Worm (Caenorhabditis elegans) whole organism, L1 larva: ENCODE data around the gene tat-3.

Experiments
- C04F5.9 ChIP-seq: sonication (generic microtip); optimal IDR thresholded peaks from 2 replicates; lab custom pipeline; 2016; ENCODE audit warnings: missing genetic modification characterization, missing compliant biosample characterization
- C16A3.4 ChIP-seq: fragments of 150-350 bp; optimal IDR thresholded peaks from 2 replicates; lab custom pipeline; 2014; ENCODE audit warnings: missing biosample characterization, missing genetic modification characterization
- F16B12.6 ChIP-seq: fragments of 150-350 bp; optimal IDR thresholded peaks from 2 replicates; lab custom pipeline; 2014; ENCODE audit warnings: missing biosample characterization, missing genetic modification characterization
- Y116A8C.19 ChIP-seq: sonication (generic microtip); optimal IDR thresholded peaks from 2 replicates; lab custom pipeline; 2016; ENCODE audit warnings: missing compliant biosample characterization, missing genetic modification characterization, borderline replicate concordance
- alr-1 ChIP-seq: fragments of 200-800 bp; sonication (Bioruptor generic); optimal IDR thresholded peaks from 2 replicates; lab custom pipeline; 2018; ENCODE audit warnings: borderline replicate concordance, mild to moderate bottlenecking, missing genetic modification characterization, missing compliant biosample characterization
- aly-2 ChIP-seq: fragments of 150-350 bp; optimal IDR thresholded peaks from 2 replicates; lab custom pipeline; 2014; ENCODE audit warnings: missing biosample characterization, missing genetic modification characterization
- blmp-1 ChIP-seq: fragments of 150-350 bp; optimal IDR thresholded peaks from 2 replicates; lab custom pipeline; 2014; ENCODE audit warnings: missing biosample characterization, missing genetic modification characterization
- ceh-8 ChIP-seq: fragments of 200-800 bp; sonication (Bioruptor generic); optimal IDR thresholded peaks from 2 replicates; lab custom pipeline; 2018; ENCODE audit warnings: mild to moderate bottlenecking, missing genetic modification characterization, moderate library complexity, missing compliant biosample characterization
- ceh-88 ChIP-seq: fragments of 200-800 bp; sonication (Bioruptor generic); IDR thresholded peaks from 2 replicates; pipeline ENCODE4 v1.3.6; 2022; ENCODE audit warnings: missing genetic modification characterization, missing compliant biosample characterization
- ces-1 ChIP-seq: fragments of 150-350 bp; optimal IDR thresholded peaks from 2 replicates; lab custom pipeline; 2014; ENCODE audit warnings: missing biosample characterization, missing genetic modification reagents, missing genetic modification characterization
- dpl-1 ChIP-seq, 3 experiments: fragments of 150-350 bp in 2 of 3; sonication (generic microtip) in 1 of 3; optimal IDR thresholded peaks; 2 replicates each; lab custom pipeline; 2014 to 2017; ENCODE audit warnings: missing biosample characterization in 3 of 3, missing genetic modification characterization in 3 of 3, missing genetic modification reagents in 3 of 3
- dsc-1 ChIP-seq: sonication (generic microtip); optimal IDR thresholded peaks from 2 replicates; lab custom pipeline; 2016; ENCODE audit warnings: mild to moderate bottlenecking, missing genetic modification characterization, missing compliant biosample characterization
- efl-3 ChIP-seq: fragments of 200-800 bp; sonication (Bioruptor generic); optimal IDR thresholded peaks from 2 replicates; lab custom pipeline; 2018; ENCODE audit warnings: mild to moderate bottlenecking, missing genetic modification characterization, missing compliant biosample characterization
- ets-5 ChIP-seq: fragments of 200-800 bp; sonication (Bioruptor generic); IDR thresholded peaks from 2 replicates; pipeline ENCODE4 v1.3.6; 2022; ENCODE audit warnings: missing genetic modification characterization, missing compliant biosample characterization
- fkh-10 ChIP-seq: sonication (generic microtip); optimal IDR thresholded peaks from 2 replicates; lab custom pipeline; 2017; ENCODE audit warnings: missing biosample characterization, missing genetic modification reagents, missing genetic modification characterization
- fkh-4 ChIP-seq: sonication (generic microtip); optimal IDR thresholded peaks from 2 replicates; lab custom pipeline; 2016; ENCODE audit warnings: missing compliant biosample characterization, missing genetic modification characterization, borderline replicate concordance
- fkh-8 ChIP-seq: sonication (generic microtip); optimal IDR thresholded peaks from 2 replicates; lab custom pipeline; 2016; ENCODE audit warnings: mild to moderate bottlenecking, missing genetic modification characterization, missing compliant biosample characterization
- grh-1 ChIP-seq: fragments of 200-800 bp; sonication (Bioruptor generic); IDR thresholded peaks from 2 replicates; pipeline ENCODE4 v1.3.6; 2022; ENCODE audit warnings: missing genetic modification reagents, missing genetic modification characterization, missing compliant biosample characterization
- hlh-17 ChIP-seq: fragments of 200-800 bp; sonication (Bioruptor generic); optimal IDR thresholded peaks from 2 replicates; lab custom pipeline; 2018; ENCODE audit warnings: missing genetic modification characterization, mild to moderate bottlenecking, missing compliant biosample characterization, moderate library complexity, borderline replicate concordance
- hlh-4 ChIP-seq: sonication (generic microtip); optimal IDR thresholded peaks from 2 replicates; lab custom pipeline; 2016; ENCODE audit warnings: mild to moderate bottlenecking, missing genetic modification characterization, missing compliant biosample characterization
- hpl-2 ChIP-seq: fragments of 150-350 bp; optimal IDR thresholded peaks from 2 replicates; lab custom pipeline; 2014; ENCODE audit warnings: missing biosample characterization, missing genetic modification reagents, missing genetic modification characterization
- isw-1 ChIP-seq: fragments of 200-800 bp; sonication (Bioruptor generic); IDR thresholded peaks from 2 replicates; pipeline ENCODE4 v1.3.6; 2022; ENCODE audit warnings: missing genetic modification characterization, missing compliant biosample characterization
- jun-1 ChIP-seq: fragments of 150-350 bp; optimal IDR thresholded peaks from 2 replicates; lab custom pipeline; 2014; ENCODE audit warnings: missing biosample characterization, missing genetic modification reagents, missing genetic modification characterization
- lin-14 ChIP-seq: fragments of 200-800 bp; sonication (Bioruptor generic); optimal IDR thresholded peaks from 2 replicates; lab custom pipeline; 2018; ENCODE audit warnings: mild to moderate bottlenecking, missing genetic modification characterization, moderate library complexity, missing compliant biosample characterization
- lin-35 ChIP-seq, 2 experiments: fragments of 150-350 bp; optimal IDR thresholded peaks; 2 replicates each; lab custom pipeline; 2014; ENCODE audit warnings: missing biosample characterization in 2 of 2, missing genetic modification characterization in 2 of 2, missing genetic modification reagents in 2 of 2
- lin-39 ChIP-seq: fragments of 150-350 bp; optimal IDR thresholded peaks from 2 replicates; lab custom pipeline; 2014; ENCODE audit warnings: missing biosample characterization, missing genetic modification reagents, missing genetic modification characterization
- lir-3 ChIP-seq: sonication (generic microtip); optimal IDR thresholded peaks from 2 replicates; lab custom pipeline; 2016; ENCODE audit warnings: mild to moderate bottlenecking, missing genetic modification characterization, moderate library complexity, missing compliant biosample characterization; ENCODE audit not compliant: poor library complexity
- lsy-2 ChIP-seq, 2 experiments: fragments of 150-350 bp; optimal IDR thresholded peaks; 2 replicates each; lab custom pipeline; 2014; ENCODE audit warnings: missing biosample characterization in 2 of 2, missing genetic modification characterization in 2 of 2
- nhr-12 ChIP-seq: sonication (generic microtip); optimal IDR thresholded peaks from 2 replicates; lab custom pipeline; 2017; ENCODE audit warnings: missing biosample characterization, missing genetic modification characterization
- nhr-19 ChIP-seq: fragments of 200-800 bp; sonication (Bioruptor generic); conservative IDR thresholded peaks from 2 replicates; pipeline ENCODE4 v1.3.6; 2022; ENCODE audit warnings: missing genetic modification characterization, missing compliant biosample characterization
- nhr-237 ChIP-seq: fragments of 150-350 bp; optimal IDR thresholded peaks from 2 replicates; lab custom pipeline; 2014; ENCODE audit warnings: missing biosample characterization, missing genetic modification characterization
- nhr-47 ChIP-seq: sonication (generic microtip); optimal IDR thresholded peaks from 2 replicates; lab custom pipeline; 2016; ENCODE audit warnings: mild to moderate bottlenecking, missing genetic modification characterization, moderate library complexity, missing compliant biosample characterization
- nhr-71 ChIP-seq: sonication (generic microtip); optimal IDR thresholded peaks from 2 replicates; lab custom pipeline; 2016; ENCODE audit warnings: mild to moderate bottlenecking, missing genetic modification characterization, moderate library complexity, missing compliant biosample characterization
- nhr-84 ChIP-seq: sonication (generic microtip); optimal IDR thresholded peaks from 2 replicates; lab custom pipeline; 2017; ENCODE audit warnings: missing biosample characterization, missing genetic modification characterization
- nhr-85 ChIP-seq: sonication (generic microtip); peaks from one replicate; lab custom pipeline; 2016; ENCODE audit warnings: missing genetic modification characterization, inconsistent platforms, missing compliant biosample characterization
- nhr-90 ChIP-seq: sonication (generic microtip); optimal IDR thresholded peaks from 2 replicates; lab custom pipeline; 2016; ENCODE audit warnings: mild to moderate bottlenecking, missing genetic modification characterization, missing compliant biosample characterization; ENCODE audit not compliant: poor library complexity
- pag-3 ChIP-seq: sonication (generic microtip); optimal IDR thresholded peaks from 2 replicates; lab custom pipeline; 2017; ENCODE audit warnings: missing genetic modification characterization, mild to moderate bottlenecking, missing compliant biosample characterization, antibody characterized with exemption, borderline replicate concordance; ENCODE audit not compliant: insufficient read depth
- pqm-1 ChIP-seq: sonication (generic microtip); optimal IDR thresholded peaks from 3 replicates; lab custom pipeline; 2017; ENCODE audit warnings: missing biosample characterization, missing genetic modification characterization
- rnt-1 ChIP-seq: sonication (generic microtip); optimal IDR thresholded peaks from 2 replicates; lab custom pipeline; 2016; ENCODE audit warnings: mild to moderate bottlenecking, missing genetic modification characterization, moderate library complexity, missing compliant biosample characterization
- snpc-4 ChIP-seq: fragments of 150-350 bp; optimal IDR thresholded peaks from 2 replicates; lab custom pipeline; 2014; ENCODE audit warnings: missing biosample characterization, missing genetic modification characterization
- snu-23 ChIP-seq: sonication (generic microtip); optimal IDR thresholded peaks from 2 replicates; lab custom pipeline; 2016; ENCODE audit warnings: missing genetic modification characterization, missing compliant biosample characterization
- sox-4 ChIP-seq: sonication (generic microtip); optimal IDR thresholded peaks from 2 replicates; lab custom pipeline; 2016; ENCODE audit warnings: missing genetic modification characterization, missing compliant biosample characterization
- sup-37 ChIP-seq: fragments of 200-800 bp; sonication (Bioruptor generic); optimal IDR thresholded peaks from 2 replicates; lab custom pipeline; 2018; ENCODE audit warnings: mild to moderate bottlenecking, missing genetic modification characterization, missing compliant biosample characterization
- tlp-1 ChIP-seq: fragments of 150-350 bp; optimal IDR thresholded peaks from 2 replicates; lab custom pipeline; 2014; ENCODE audit warnings: missing biosample characterization, missing genetic modification characterization
- unc-130 ChIP-seq: fragments of 150-350 bp; optimal IDR thresholded peaks from 2 replicates; lab custom pipeline; 2017; ENCODE audit warnings: missing biosample characterization, missing genetic modification characterization, inconsistent platforms
- unc-30 ChIP-seq: sonication (generic microtip); optimal IDR thresholded peaks from 2 replicates; lab custom pipeline; 2017; ENCODE audit warnings: missing biosample characterization, missing genetic modification characterization
- unc-62 ChIP-seq: fragments of 150-350 bp; optimal IDR thresholded peaks from 2 replicates; lab custom pipeline; 2014; ENCODE audit warnings: missing biosample characterization, missing genetic modification reagents, missing genetic modification characterization
- unc-86 ChIP-seq: sonication (generic microtip); optimal IDR thresholded peaks from 2 replicates; lab custom pipeline; 2016; ENCODE audit warnings: missing genetic modification characterization, missing compliant biosample characterization
- xbp-1 ChIP-seq: sonication (generic microtip); optimal IDR thresholded peaks from 2 replicates; lab custom pipeline; 2016; ENCODE audit warnings: missing genetic modification characterization, missing compliant biosample characterization
- zag-1 ChIP-seq: fragments of 150-350 bp; optimal IDR thresholded peaks from 2 replicates; lab custom pipeline; 2014; ENCODE audit warnings: missing biosample characterization, missing genetic modification characterization
- zip-4 ChIP-seq: fragments of 200-800 bp; sonication (Bioruptor generic); optimal IDR thresholded peaks from 2 replicates; lab custom pipeline; 2018; ENCODE audit warnings: mild to moderate bottlenecking, missing genetic modification characterization, moderate library complexity, missing compliant biosample characterization
- ztf-4 ChIP-seq: fragments of 150-350 bp; optimal IDR thresholded peaks from 2 replicates; lab custom pipeline; 2014; ENCODE audit warnings: missing biosample characterization, missing genetic modification characterization

The tat-3 gene

ce11 chrIII:10706972-10707438 lies 23.5 kb downstream of the tat-3 start, which contains the start of the genes Y39A1A.21 and Y39A1A.22 (continued):
- TF ChIP-seq ceh-88 (GFP tag; lab: Robert Waterston, UW) (peak; percentile 45; the same call in 1 of the 2 replicates), jun-1 (tag; lab: Kevin White, UChicago) (peak; percentile 81), nhr-19 (GFP tag; lab: Robert Waterston, UW) (peak; percentile 86), aly-2 (tag; lab: Kevin White, UChicago) (peak; percentile 86), unc-62 (GFP tag; lab: Kevin White, UChicago) (no peak), isw-1 (GFP tag; lab: Robert Waterston, UW) (peak; percentile 78), pag-3 (tag; lab: Kevin White, UChicago) (no peak), nhr-90 (tag; lab: Kevin White, UChicago) (peak; percentile 86), zip-4 (peak; percentile 76), Y116A8C.19 (tag; lab: Kevin White, UChicago) (no peak), lin-14 (GFP tag; lab: Kevin White, UChicago) (no peak), xbp-1 (tag; lab: Kevin White, UChicago) (peak; percentile 83), sox-4 (tag; lab: Kevin White, UChicago) (peak; percentile 76), ets-5 (GFP tag; lab: Robert Waterston, UW) (no peak), tlp-1 (no peak), fkh-4 (tag; lab: Kevin White, UChicago) (no peak), hlh-17 (GFP tag; lab: Kevin White, UChicago) (no peak), ztf-4 (tag; lab: Kevin White, UChicago) (peak; percentile 66), F16B12.6 (tag; lab: Kevin White, UChicago) (peak; percentile 73), unc-30 (tag; lab: Kevin White, UChicago) (no peak), nhr-84 (no peak), nhr-47 (tag; lab: Kevin White, UChicago) (peak; percentile 93), snpc-4 (tag; lab: Kevin White, UChicago) (peak; percentile 79), hlh-4 (no peak), C16A3.4 (tag; lab: Kevin White, UChicago) (peak; percentile 71), ces-1 (no peak), lir-3 (no peak), lsy-2 (tag; optimal IDR thresholded peaks at IDR 0.05; lab: Kevin White, UChicago) (peak; percentile 86 to 88), fkh-8 (tag; lab: Kevin White, UChicago) (peak; percentile 80), sup-37 (peak; percentile 70), dsc-1 (peak; percentile 91), nhr-12 (no peak), zag-1 (tag; lab: Kevin White, UChicago) (no peak), C04F5.9 (peak; percentile 28), hpl-2 (GFP tag; lab: Kevin White, UChicago) (no peak), nhr-237 (no peak), rnt-1 (tag; lab: Kevin White, UChicago) (peak; percentile 92), alr-1 (no peak), grh-1 (GFP tag; lab: Robert Waterston, UW) (peak; percentile 75), blmp-1 (tag; lab: Kevin White, UChicago) (no peak), dpl-1 (GFP tag; optimal IDR thresholded peaks at IDR 0.05; lab: Kevin White, UChicago) (peak; percentile 79 to 85 (median 82)), efl-3 (GFP tag; lab: Kevin White, UChicago) (peak; percentile 46), fkh-10 (GFP tag; lab: Kevin White, UChicago) (peak; percentile 87), nhr-85 (peak; percentile 94), lin-39 (tag; lab: Kevin White, UChicago) (peak; percentile 85), nhr-71 (tag; lab: Kevin White, UChicago) (peak; percentile 89), lin-35 (GFP tag; optimal IDR thresholded peaks at IDR 0.05; lab: Kevin White, UChicago) (peak; percentile 83 to 88), ceh-8 (peak; percentile 60), unc-86 (tag; lab: Kevin White, UChicago) (peak; percentile 82), pqm-1 (tag; lab: Kevin White, UChicago) (no peak), snu-23 (peak; percentile 90), unc-130 (tag; lab: Kevin White, UChicago) (peak; percentile 73)
